Fruit fly (Drosophila melanogaster): ENCODE measurements around the gene PIG-Wb.

- TF ChIP-seq Blimp-1 (GFP tag; optimal IDR thresholded peaks at IDR 0.05) (no peak), CG10631 (GFP tag; optimal IDR thresholded peaks at IDR 0.05) (no peak)
These were observed 14.9 kb downstream of the PIG-Wb start, which contains the start of gene CG18171 for dm6 chr3L:1723053-1723452.
